Worm (Caenorhabditis elegans): ENCODE results near the gene nhr-150.

- TF ChIP-seq ama-1 (optimal IDR thresholded peaks at IDR 0.05): no peak
- TF ChIP-seq pqm-1 (tag; optimal IDR thresholded peaks at IDR 0.05): no peak
- no peak for TF ChIP-seq lin-11 (tag; optimal IDR thresholded peaks at IDR 0.05)
- TF ChIP-seq ets-4 (tag; optimal IDR thresholded peaks at IDR 0.05): no peak
Observed at ce11 chrV:15493680-15494079, 12.4 kb upstream of the nhr-150 start, which contains the start of gene srh-218.
